Fruit fly (Drosophila melanogaster) S2 (cell line): ENCODE measurements around the gene Baldspot.
A peak's percentile ranks its signal among the peaks of the same experiment; 100 is the strongest.

Experiments
- CG8478 ChIP-seq: fragments of >200 bp; optimal IDR thresholded peaks from 2 replicates; lab custom pipeline; 2018
- CTCF ChIP-seq, 2 experiments: fragments of >200 bp; optimal IDR thresholded peaks; 2 replicates each; lab custom pipeline; 2018

The Baldspot gene

DNA sequence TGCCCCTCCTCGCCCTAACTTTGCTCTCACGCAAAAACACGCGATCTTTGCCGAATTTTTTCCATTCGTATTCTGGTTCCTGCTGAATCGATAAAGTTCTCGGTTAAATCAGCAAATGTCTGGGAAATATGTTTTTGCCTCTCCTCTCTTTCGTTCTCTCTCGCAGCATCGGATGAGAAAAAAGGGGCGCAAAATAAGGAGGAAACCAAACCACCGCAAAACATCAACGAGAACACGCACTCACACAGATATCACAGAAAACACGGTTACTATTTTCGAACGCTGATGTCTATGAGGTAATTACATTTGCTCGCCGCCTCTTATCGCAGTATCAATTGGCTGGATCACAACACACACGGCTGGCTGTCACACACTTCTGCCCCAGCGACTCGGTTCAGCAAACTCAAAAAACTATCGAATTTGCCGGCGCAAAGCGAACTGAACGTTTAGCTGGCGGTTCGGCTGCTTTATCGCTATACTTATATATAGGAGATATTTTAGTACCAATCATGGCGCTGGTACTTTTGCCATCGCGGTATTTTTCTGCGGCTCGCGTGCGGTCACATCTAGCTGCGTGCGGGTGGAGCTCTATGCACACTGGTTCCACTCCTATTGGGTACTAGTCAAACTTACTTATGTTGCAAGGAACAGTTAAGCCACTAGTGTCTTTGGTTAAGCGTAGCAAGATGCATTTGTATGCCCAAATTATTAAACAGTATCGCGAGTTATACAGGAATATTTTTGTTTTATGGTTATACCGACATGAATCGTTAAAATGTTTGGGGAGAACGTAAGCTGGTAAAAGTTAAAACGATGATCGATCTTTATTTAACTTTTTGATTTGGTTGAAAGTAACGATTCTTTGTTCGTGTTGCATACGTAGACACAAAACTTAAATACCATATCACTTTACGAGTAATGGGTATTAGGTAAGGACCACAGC lies at the start of gene Baldspot:
Baldspot (minus strand) TSS at position 449 of the 943 bp plus-strand sequence.
- peak in 1 of 2 experiments; percentile 50 for TF ChIP-seq CTCF (optimal IDR thresholded peaks at IDR 0.05; lab: Kevin White, UChicago)
- TF ChIP-seq CG8478 (lab: Kevin White, UChicago) = no peak

DNA sequence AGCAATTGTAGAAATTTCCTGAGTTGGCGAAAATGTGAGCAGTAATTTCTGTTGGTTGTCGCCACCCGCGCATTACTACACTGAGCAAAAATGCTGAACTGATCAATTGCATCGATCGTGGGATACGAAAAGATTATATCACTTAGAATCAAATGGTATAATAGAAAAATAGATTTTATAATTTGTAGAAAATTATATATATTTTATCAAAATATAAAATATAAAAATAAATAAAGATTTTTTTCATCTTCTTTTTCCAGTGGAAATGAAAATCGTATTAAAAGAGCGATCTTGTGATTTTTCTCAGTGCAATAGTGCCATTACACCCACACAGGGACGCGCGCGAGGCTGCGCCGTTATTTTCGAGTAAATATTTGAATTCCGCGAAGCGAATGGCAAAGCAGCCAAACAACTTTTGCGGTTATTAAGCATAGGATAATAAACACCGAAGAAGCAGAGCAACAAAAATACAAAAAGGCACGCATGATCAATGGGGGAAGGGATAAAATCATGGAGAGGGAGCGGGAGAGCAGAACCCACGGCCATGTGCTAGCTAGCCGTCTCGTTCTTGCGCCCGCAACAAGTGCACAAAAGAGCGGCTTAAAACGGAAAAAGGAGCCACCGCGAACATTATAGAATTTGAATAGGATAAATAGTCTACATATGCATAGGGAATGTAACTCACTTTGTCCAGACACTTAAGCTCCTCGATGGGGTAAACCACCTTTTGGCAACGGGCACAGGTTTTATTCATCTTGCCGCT lies 49.0 kb upstream of the Baldspot start:
- no peak for TF ChIP-seq CG8478 (lab: Kevin White, UChicago)
- no peak for TF ChIP-seq CTCF (optimal IDR thresholded peaks at IDR 0.05; lab: Kevin White, UChicago)

DNA sequence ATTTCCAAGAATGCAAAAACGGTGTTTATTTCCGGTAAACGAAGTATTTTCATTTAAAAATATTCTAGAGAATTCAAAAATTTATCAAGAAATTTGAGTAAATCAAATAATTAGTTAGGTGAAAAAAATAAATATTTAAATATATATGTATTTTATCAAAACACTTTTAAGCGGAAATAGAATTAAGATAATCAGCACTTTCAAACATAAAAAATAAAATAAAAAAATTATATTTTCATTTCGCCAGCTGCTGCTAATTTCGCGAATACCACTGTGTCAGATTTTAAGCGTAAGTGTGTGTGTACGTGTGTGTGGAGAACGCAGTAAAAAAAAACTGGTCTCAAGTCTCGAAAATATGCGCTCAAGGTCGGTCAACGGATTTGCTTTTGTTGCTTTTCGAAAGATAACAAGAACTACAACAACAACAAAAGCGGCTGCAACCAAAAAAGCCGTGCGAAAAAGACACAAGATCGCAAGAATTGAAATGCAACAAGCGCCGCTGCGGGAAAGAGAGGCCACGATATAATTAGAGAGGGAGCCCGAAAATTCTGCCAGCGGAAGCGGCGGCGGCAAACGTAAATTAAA lies 48.4 kb upstream of the Baldspot start:
- no peak for TF ChIP-seq CTCF (optimal IDR thresholded peaks at IDR 0.05; lab: Kevin White, UChicago)

DNA sequence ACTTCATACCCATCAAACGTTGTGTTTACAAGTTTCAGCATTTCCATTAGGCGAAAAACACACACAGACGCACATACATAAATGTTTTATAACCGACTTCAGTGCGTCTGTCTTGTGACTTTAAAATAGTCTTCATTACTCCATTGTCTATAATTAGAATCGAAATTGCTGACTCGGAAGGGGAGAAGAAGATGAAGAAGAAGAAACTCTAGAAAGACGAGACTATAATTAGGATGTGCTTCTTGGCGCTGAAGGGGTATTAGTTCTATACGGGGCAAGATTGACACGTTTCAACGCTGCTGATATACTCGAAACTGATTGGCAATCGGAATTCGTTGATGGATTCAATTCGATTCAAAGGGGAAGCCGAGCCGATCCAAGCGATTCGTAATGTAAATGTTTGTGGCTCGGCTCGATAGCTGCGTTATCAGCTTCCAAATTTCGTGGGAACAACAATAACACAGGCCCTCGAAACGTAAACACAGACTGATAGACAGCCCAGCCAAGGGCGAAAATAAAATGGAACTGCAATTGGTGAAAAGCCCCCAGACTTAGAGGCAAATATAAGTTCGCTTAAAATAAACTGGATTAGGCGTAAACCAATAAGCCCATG lies 47.4 kb upstream of the Baldspot start:
- TF ChIP-seq CG8478 (lab: Kevin White, UChicago) (no peak), CTCF (optimal IDR thresholded peaks at IDR 0.05; lab: Kevin White, UChicago) (no peak)

DNA sequence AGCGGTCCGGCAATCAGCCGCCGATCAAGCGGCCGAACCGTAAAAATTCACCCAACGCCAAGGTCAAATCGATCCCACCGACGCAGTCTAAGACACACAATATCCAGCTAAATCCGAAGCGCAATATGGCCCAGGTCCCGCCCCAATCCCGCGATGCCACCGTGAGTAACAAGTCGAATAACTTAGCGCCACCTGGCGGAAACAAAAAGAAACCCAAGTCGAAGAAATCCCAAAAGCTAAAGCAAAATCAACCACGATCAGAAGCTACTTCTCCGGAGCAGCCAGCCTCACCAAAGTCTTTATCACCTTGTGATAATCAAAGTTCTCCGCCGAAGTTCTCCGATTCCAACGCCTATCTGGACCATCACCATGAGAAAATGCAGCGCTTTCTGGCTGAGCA lies 44.2 kb upstream of the Baldspot start:
- TF ChIP-seq CTCF (optimal IDR thresholded peaks at IDR 0.05; lab: Kevin White, UChicago) = peak; percentile 62 to 70
- no peak for TF ChIP-seq CG8478 (lab: Kevin White, UChicago)

DNA sequence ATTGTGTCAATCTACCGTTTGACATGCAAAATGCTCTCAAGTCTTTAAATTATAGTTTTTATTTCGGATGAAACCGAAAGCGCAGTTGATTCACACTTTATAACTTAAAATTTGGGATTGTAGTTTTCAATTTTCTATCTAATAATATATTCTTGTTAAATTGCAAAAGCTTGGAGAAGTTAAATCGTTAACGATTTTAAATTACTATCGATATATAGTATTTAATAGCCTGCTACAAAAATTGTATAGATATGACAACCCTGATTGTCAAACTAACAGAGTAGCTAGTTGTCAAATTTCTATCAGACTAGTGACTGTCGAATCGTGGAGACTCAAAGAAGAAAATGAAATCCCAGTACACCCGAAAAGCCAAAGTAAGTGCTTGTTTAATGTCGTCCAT lies 43.3 kb upstream of the Baldspot start, which contains the start of gene CG9692:
CG9692 (plus strand) TSS at position 301 of the 400 bp plus-strand sequence.
- TF ChIP-seq CTCF (optimal IDR thresholded peaks at IDR 0.05; lab: Kevin White, UChicago) (no peak), CG8478 (lab: Kevin White, UChicago) (no peak)

DNA sequence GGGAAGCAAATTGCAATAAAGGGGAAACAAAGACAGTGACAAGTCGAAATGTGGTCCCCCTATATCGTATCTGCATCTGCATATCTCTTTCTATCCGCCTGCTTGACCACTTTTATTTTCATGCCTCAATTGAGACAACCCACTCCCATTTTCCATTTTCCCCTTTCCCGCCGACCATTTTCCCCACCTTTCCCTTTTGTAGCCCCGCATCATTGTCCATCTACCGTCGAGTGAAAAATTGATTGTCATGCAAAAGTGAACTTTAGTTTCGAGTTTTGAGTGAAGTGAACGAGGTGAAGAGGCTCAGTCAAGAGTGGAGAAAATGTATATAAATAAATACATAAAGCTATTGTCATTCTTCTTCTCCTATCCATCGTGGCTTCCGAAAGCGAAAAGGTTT lies 42.8 kb upstream of the Baldspot start:
- TF ChIP-seq CTCF (optimal IDR thresholded peaks at IDR 0.05; lab: Kevin White, UChicago) (no peak), CG8478 (lab: Kevin White, UChicago) (no peak)

DNA sequence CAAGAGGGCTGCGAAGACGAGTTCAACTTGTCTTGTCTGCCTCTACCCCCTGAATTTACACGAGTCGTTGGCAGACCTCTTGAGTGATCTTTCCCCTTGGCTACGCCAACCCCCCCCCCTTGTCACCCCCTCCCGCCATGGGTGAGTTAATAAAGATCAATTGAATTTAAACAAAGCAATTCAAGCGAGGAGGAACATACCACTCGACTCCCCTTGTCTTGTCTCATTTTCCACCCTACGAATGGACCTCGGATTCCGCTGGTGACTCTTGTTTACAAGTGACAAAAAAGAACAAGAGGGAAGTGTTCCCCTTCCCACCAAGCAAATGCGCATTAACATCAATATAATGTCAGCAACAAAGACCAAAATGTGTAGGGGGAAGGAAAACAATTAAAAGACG lies 41.5 kb upstream of the Baldspot start:
- no peak for TF ChIP-seq CTCF (optimal IDR thresholded peaks at IDR 0.05; lab: Kevin White, UChicago)
- no peak for TF ChIP-seq CG8478 (lab: Kevin White, UChicago)

DNA sequence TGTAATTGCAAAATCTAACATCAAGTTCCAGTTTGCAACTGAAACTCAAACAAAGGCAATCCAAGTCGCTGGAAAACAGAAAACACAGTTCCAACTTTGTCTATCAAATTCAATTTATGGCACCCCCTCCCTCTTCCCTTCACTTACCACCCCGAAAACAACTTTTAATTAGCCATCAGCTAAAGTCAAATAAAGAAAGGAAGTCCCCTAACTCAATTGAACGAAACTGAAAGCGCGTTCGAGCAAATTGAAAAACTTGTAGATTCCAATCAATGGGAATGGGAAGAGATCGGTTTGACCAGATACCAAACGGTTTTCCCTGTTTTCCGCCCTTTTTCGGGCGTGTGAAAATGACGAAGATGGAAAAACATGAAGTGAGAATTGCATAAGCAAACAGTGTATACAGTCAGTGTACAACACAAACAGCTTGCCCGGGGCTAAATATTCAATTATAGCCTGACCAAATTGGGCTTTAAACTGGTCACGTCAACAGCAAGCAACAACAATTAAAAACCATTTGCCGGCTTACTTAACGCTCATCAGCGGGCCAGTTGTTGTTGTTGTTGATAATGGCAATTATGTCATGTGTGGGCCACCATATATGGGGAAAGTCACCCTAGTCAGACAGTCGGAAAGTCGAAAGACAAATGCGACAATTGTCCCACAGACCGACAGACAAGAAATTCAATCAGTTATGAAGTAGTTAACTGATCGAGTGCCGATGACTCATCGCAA lies 38.0 kb upstream of the Baldspot start:
- TF ChIP-seq CG8478 (lab: Kevin White, UChicago) = no peak
- no peak for TF ChIP-seq CTCF (optimal IDR thresholded peaks at IDR 0.05; lab: Kevin White, UChicago)

DNA sequence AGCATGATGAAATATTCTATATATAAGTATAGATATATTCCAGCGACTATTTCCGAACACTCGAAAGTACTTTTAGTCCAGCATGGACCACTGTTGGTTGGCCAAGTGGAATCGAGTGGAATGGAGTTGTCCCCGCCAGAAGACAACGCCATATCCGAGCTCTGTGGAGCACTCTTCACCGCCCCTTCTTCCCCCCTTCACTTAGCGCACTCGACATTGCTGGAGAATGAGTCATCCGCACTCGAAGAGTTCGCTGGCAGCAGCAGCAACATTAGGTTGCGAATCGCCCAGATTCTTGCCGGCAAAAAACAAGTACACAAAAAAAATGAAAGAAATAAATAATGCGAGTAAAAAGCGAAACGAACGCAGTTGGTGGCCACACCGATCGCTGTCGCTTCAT lies 36.7 kb upstream of the Baldspot start:
- TF ChIP-seq CTCF (optimal IDR thresholded peaks at IDR 0.05; lab: Kevin White, UChicago) (no peak), CG8478 (lab: Kevin White, UChicago) (no peak)

DNA sequence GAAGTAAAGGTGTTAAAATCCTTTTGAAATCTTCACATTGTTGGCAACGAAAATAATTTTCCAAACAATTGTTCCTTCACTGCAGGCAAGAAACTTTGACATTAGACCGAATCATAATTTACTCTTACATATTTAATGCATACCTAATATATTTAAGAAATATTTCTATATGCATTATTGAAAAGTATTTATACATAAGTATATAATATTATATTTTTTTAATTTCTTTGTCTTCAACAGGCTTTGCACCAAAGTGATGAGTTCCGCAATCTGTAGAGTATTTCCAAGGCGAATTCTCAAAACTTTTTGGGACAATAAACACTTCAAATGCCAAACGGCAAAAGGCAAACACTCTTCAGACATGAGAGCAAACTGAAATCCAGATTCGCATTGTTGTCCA lies 35.7 kb upstream of the Baldspot start:
- TF ChIP-seq CG8478 (lab: Kevin White, UChicago) = no peak
- TF ChIP-seq CTCF (optimal IDR thresholded peaks at IDR 0.05; lab: Kevin White, UChicago) = no peak

DNA sequence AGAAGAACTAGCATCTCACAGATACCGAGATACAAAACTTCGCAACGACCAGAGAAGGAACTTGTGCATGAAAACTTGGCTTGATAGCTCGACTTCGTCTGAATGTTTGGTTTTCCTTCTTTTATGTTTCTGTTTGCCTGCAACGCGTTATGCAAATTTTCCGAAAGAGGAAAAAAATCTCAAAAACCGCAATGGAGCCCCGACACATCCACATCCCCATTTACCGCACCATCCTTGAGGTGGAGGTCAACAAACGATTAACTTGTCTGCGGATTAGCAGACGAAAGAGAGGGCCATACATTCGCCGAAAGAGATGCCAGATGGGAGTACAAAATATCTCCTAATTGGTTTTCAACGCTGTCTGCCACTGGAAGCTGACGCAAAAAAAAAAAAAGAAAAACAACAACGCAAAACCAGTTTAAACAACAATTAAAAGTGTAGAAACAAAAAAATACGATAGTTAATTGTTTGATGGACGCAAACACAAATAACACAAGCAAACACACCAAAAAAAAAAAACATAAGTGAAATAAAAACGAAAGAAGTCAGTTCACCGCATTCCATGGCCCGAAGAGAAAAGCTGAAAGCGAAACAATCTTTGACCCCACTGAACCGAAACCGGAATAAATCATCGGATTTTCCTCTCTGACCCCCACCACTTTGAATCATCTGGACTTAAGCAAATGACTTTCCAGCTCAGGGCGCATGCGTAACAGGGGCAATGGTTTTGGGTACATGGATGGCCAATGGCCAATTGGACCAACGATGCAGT lies 33.8 kb upstream of the Baldspot start:
- TF ChIP-seq CG8478 (lab: Kevin White, UChicago) = no peak
- TF ChIP-seq CTCF (optimal IDR thresholded peaks at IDR 0.05; lab: Kevin White, UChicago) = no peak

DNA sequence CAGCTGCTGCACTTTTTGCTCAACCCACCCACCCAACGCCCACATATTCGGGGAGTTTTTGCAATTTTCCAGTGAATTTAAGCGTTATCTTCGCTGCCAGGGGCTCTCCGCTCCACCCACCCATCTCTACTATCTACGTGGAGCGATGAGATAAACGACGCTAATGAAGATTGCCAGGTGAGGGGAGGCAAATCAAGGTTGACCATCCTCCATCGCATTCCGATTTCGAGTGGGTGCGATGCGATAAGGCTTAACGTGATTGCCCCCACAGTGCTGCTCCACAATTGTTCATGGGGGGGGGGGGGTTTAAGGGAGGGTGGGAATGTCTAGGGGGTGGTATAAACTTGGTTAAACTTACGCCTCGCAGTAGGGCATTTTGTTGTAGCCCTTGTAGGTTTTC lies 32.4 kb upstream of the Baldspot start:
- TF ChIP-seq CG8478 (lab: Kevin White, UChicago) (no peak), CTCF (optimal IDR thresholded peaks at IDR 0.05; lab: Kevin White, UChicago) (no peak)
